Fruit fly (Drosophila melanogaster) whole organism, prepupa: ENCODE results near the gene CG12316.

Source experiments
- CG11902 ChIP-seq: fragments of 200-800 bp; sonication (Bioruptor generic); optimal IDR thresholded peaks from 3 replicates; lab custom pipeline; 2016; ENCODE audit warnings: missing biosample characterization, missing genetic modification characterization
- CG15336 ChIP-seq: fragments of 200-800 bp; sonication (Bioruptor generic); IDR thresholded peaks from 2 replicates; pipeline ENCODE4 v1.3.6; 2022; ENCODE audit warnings: missing biosample characterization, missing genetic modification characterization
- CG1621 ChIP-seq: fragments of 200-800 bp; sonication (Bioruptor generic); optimal IDR thresholded peaks from 3 replicates; lab custom pipeline; 2018; ENCODE audit warnings: missing biosample characterization, mild to moderate bottlenecking, missing genetic modification characterization
- CG16779 ChIP-seq: fragments of 200-800 bp; sonication (Bioruptor generic); optimal IDR thresholded peaks from 3 replicates; lab custom pipeline; 2017; ENCODE audit warnings: missing biosample characterization, mild to moderate bottlenecking, missing genetic modification characterization
- CG3032 ChIP-seq: fragments of 200-800 bp; optimal IDR thresholded peaks from 2 replicates; lab custom pipeline; 2019; ENCODE audit warnings: missing biosample characterization, mild to moderate bottlenecking, missing genetic modification characterization, moderate library complexity
- CG32006 ChIP-seq: fragments of 200-800 bp; sonication (Bioruptor generic); optimal IDR thresholded peaks from 3 replicates; lab custom pipeline; 2017; ENCODE audit warnings: missing biosample characterization, mild to moderate bottlenecking, missing genetic modification characterization
- CG34406 ChIP-seq: fragments of 200-800 bp; sonication (Bioruptor generic); optimal IDR thresholded peaks from 3 replicates; lab custom pipeline; 2016; ENCODE audit warnings: missing biosample characterization, missing genetic modification characterization
- CG3919 ChIP-seq: fragments of 200-800 bp; sonication (Bioruptor generic); optimal IDR thresholded peaks from 3 replicates; lab custom pipeline; 2016; ENCODE audit warnings: missing biosample characterization, missing genetic modification characterization
- CG4318 ChIP-seq: fragments of 200-800 bp; sonication (Bioruptor generic); optimal IDR thresholded peaks from 3 replicates; lab custom pipeline; 2017; ENCODE audit warnings: missing biosample characterization, mild to moderate bottlenecking, missing genetic modification characterization
- CG6163 ChIP-seq: fragments of 200-800 bp; sonication (Bioruptor generic); IDR thresholded peaks from 3 replicates; pipeline ENCODE4 v1.3.6; 2022; ENCODE audit warnings: missing biosample characterization, missing genetic modification characterization
- CG6276 ChIP-seq: fragments of 200-800 bp; sonication (Bioruptor generic); optimal IDR thresholded peaks from 2 replicates; lab custom pipeline; 2017; ENCODE audit warnings: missing biosample characterization, mild to moderate bottlenecking, missing genetic modification characterization
- CG6792 ChIP-seq: fragments of 200-800 bp; sonication (Bioruptor generic); optimal IDR thresholded peaks from 3 replicates; lab custom pipeline; 2016; ENCODE audit warnings: missing biosample characterization, missing genetic modification characterization
- CG6808 ChIP-seq: fragments of 200-800 bp; sonication (Bioruptor generic); optimal IDR thresholded peaks from 3 replicates; lab custom pipeline; 2017; ENCODE audit warnings: missing biosample characterization, missing genetic modification characterization, mild to moderate bottlenecking, moderate library complexity, missing genetic modification reagents
- CG6854 ChIP-seq: fragments of 200-800 bp; sonication (Bioruptor generic); optimal IDR thresholded peaks from 2 replicates; lab custom pipeline; 2017; ENCODE audit warnings: missing biosample characterization, mild to moderate bottlenecking, missing genetic modification characterization
- CG7368 ChIP-seq: fragments of 200-800 bp; sonication (Bioruptor generic); optimal IDR thresholded peaks from 3 replicates; lab custom pipeline; 2016; ENCODE audit warnings: missing biosample characterization, missing genetic modification characterization
- CG8319 ChIP-seq: fragments of 200-800 bp; sonication (Bioruptor generic); optimal IDR thresholded peaks from 3 replicates; lab custom pipeline; 2016; ENCODE audit warnings: missing biosample characterization, missing genetic modification characterization
- CG9139 ChIP-seq: fragments of 200-800 bp; sonication (Bioruptor generic); optimal IDR thresholded peaks from 3 replicates; lab custom pipeline; 2017; ENCODE audit warnings: missing biosample characterization, mild to moderate bottlenecking, missing genetic modification characterization
- Eip78C ChIP-seq: fragments of 200-800 bp; sonication (Bioruptor generic); peaks from one replicate; lab custom pipeline; 2016; ENCODE audit warnings: missing biosample characterization, missing genetic modification characterization
- Eip93F ChIP-seq: fragments of 200-800 bp; sonication (Bioruptor generic); optimal IDR thresholded peaks from 2 replicates; lab custom pipeline; 2016; ENCODE audit warnings: missing biosample characterization, mild to moderate bottlenecking, missing genetic modification characterization
- Hr38 ChIP-seq: sonication (Bioruptor generic); optimal IDR thresholded peaks from 2 replicates; lab custom pipeline; 2016; ENCODE audit warnings: missing biosample characterization, missing genetic modification characterization
- Smox ChIP-seq: fragments of 200-800 bp; sonication (Bioruptor generic); optimal IDR thresholded peaks from 3 replicates; lab custom pipeline; 2016; ENCODE audit warnings: missing biosample characterization, missing genetic modification characterization
- Sox102F ChIP-seq: fragments of 200-800 bp; sonication (Bioruptor generic); optimal IDR thresholded peaks from 2 replicates; lab custom pipeline; 2016; ENCODE audit warnings: missing biosample characterization, mild to moderate bottlenecking, missing genetic modification characterization
- Sox14 ChIP-seq: fragments of 200-800 bp; sonication (Bioruptor generic); optimal IDR thresholded peaks from 3 replicates; lab custom pipeline; 2016; ENCODE audit warnings: missing biosample characterization, missing genetic modification characterization
- acj6 ChIP-seq: fragments of 200-800 bp; sonication (Bioruptor generic); optimal IDR thresholded peaks from 3 replicates; lab custom pipeline; 2016; ENCODE audit warnings: missing biosample characterization, missing genetic modification characterization
- cyc ChIP-seq: fragments of 200-800 bp; sonication (Bioruptor generic); optimal IDR thresholded peaks from 3 replicates; lab custom pipeline; 2016; ENCODE audit warnings: missing biosample characterization, missing genetic modification characterization
- eg ChIP-seq: fragments of 200-800 bp; sonication (Bioruptor generic); IDR thresholded peaks from 3 replicates; pipeline ENCODE4 v1.3.6; 2022; ENCODE audit warnings: missing biosample characterization, missing genetic modification characterization
- esn ChIP-seq: fragments of 200-800 bp; sonication (Bioruptor generic); optimal IDR thresholded peaks from 2 replicates; lab custom pipeline; 2016; ENCODE audit warnings: missing biosample characterization, mild to moderate bottlenecking, missing genetic modification characterization, moderate library complexity
- fd85E ChIP-seq: fragments of 200-800 bp; sonication (Bioruptor generic); optimal IDR thresholded peaks from 3 replicates; lab custom pipeline; 2016; ENCODE audit warnings: missing biosample characterization, missing genetic modification characterization
- fkh ChIP-seq: fragments of 200-800 bp; sonication (Bioruptor generic); optimal IDR thresholded peaks from 3 replicates; lab custom pipeline; 2017; ENCODE audit warnings: missing biosample characterization, mild to moderate bottlenecking, missing genetic modification characterization, moderate library complexity
- pdm3 ChIP-seq: fragments of 200-800 bp; sonication (Bioruptor generic); optimal IDR thresholded peaks from 3 replicates; lab custom pipeline; 2016; ENCODE audit warnings: missing biosample characterization, missing genetic modification characterization
- salr ChIP-seq, 2 experiments: fragments of 200-800 bp; sonication (Bioruptor generic); optimal IDR thresholded peaks; 3 replicates each; lab custom pipeline; 2016 to 2018; ENCODE audit warnings: missing biosample characterization in 2 of 2, missing genetic modification characterization in 2 of 2, mild to moderate bottlenecking in 1 of 2
- spab ChIP-seq: fragments of 200-800 bp; sonication (Bioruptor generic); optimal IDR thresholded peaks from 2 replicates; lab custom pipeline; 2017; ENCODE audit warnings: missing biosample characterization, mild to moderate bottlenecking, missing genetic modification characterization, missing genetic modification reagents
- ss ChIP-seq, 2 experiments: fragments of 200-800 bp; sonication (Bioruptor generic); optimal IDR thresholded peaks; 2 replicates in 1 of 2; 3 replicates in 1 of 2; lab custom pipeline; 2017 to 2018; ENCODE audit warnings: mild to moderate bottlenecking in 2 of 2, missing biosample characterization in 2 of 2, missing genetic modification characterization in 2 of 2, moderate library complexity in 1 of 2
- svp ChIP-seq: fragments of 200-800 bp; sonication (Bioruptor generic); peaks from one replicate; lab custom pipeline; 2016; ENCODE audit warnings: missing biosample characterization, missing genetic modification characterization

Gene CG12316

DNA sequence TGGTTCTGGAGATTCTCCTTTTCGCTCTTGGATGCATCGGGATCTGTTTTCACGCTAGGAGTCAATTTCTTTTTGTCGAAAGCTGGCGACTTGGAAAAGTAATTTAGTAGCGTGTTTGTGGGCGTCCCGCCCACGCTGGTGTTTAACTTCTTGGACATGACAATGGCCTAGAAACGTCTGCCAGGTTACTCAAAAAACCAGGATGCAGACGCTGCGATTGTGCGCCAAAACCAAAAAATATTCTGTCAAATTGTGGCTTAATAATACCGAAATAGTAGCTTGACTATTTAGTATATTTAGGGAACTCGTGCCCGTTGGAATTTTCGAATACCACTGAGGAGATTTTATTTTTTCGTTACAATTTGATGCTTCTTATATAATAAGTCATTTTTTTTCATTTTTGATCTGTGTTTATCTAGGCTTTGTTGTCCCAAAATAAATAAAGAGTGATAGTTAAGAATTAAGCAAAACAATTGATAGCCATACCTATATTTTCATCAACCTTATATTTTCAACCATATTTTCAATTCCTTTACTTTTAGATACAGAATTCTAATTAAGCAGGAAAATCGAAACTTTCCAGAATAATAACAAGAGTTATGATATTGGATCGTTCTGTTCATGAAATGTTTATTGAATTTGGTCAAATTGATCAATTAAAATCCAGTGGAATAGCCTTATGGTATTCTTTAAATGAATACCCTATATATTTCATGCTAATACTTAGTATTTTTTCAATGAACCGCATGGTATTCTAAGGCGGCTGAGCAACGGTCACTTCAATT, 21.8 kb upstream of the CG12316 start, which contains the start of the genes Msh6 and Prp31 (continued):
- TF ChIP-seq CG32006 (GFP tag; lab: Kevin White, UChicago) (peak; percentile 79), CG34406 (no peak), CG3919 (no peak), cyc (GFP tag; lab: Kevin White, UChicago) (peak; percentile 68), Sox14 (GFP tag; lab: Kevin White, UChicago) (peak; percentile 73), CG7368 (no peak), Hr38 (GFP tag; lab: Kevin White, UChicago) (no peak), CG11902 (GFP tag; lab: Kevin White, UChicago) (peak; percentile 66), eg (GFP tag; lab: Robert Waterston, UW) (peak; percentile 47; the same call in 2 of the 3 replicates), acj6 (GFP tag; lab: Kevin White, UChicago) (no peak), CG8319 (GFP tag; lab: Kevin White, UChicago) (peak; percentile 47), spab (GFP tag; lab: Kevin White, UChicago) (no peak), CG3032 (tag; lab: Kevin White, UChicago) (peak; percentile 69), CG16779 (no peak), Smox (GFP tag; lab: Kevin White, UChicago) (no peak), pdm3 (GFP tag; lab: Kevin White, UChicago) (no peak)

DNA sequence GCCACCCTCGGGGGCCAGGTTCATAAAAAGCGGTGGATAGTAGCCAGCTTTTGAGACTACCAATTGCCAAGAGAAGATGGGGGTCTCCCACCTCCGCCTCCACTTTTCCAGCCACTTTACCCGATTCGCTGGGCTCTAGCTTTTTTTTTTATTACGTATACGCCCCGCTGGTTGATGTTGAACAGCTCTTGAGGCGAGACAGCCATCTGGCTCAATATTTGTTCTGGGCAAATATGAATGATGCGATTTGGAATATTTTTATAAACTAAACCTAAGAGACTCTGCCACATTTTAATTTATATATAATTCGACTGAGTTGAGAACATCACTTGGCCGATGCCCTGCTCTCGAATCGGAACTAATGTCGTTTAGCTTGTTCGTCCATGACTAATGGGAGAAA, 13.3 kb upstream of the CG12316 start:
- no peak for TF ChIP-seq CG6163
- peak; percentile 57 for TF ChIP-seq fkh (GFP tag; lab: Kevin White, UChicago)
- TF ChIP-seq CG6854 (GFP tag; lab: Kevin White, UChicago) = no peak
- TF ChIP-seq CG6792 (GFP tag; lab: Kevin White, UChicago) = no peak

DNA sequence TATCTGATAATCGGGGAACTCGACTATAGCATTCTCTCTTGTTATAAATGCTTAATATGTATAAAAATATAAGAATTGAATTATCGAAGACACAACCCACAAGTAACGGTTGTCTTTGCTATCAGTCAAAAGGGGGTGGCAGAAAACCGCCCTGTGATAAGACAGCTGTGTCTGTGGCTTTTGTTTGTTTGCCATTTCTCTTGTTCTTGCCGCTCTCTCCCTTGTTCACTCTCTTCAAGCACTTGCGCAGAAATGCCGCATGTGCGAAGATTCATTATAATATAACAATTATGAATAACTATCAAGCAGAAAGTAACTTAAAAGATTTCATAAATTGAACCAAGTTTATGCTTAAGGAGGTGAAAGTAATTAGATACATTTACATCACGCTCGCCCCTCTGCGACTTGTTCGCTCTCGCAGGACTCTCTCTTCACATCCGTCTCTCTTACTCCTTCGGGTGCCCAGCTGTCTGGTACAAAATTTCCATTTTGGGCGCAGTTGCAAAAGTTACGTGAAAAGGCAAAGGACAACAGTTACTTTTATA, 10.0 kb upstream of the CG12316 start, which contains the start of gene FucTA:
FucTA (plus strand) TSS at position 495 of the 545 bp plus-strand sequence.
- TF ChIP-seq CG7368 (no peak), fkh (GFP tag; lab: Kevin White, UChicago) (no peak), salr (GFP tag; optimal IDR thresholded peaks at IDR 0.05; lab: Kevin White, UChicago) (no peak), Eip93F (GFP tag; lab: Kevin White, UChicago) (no peak), CG34406 (no peak), CG4318 (no peak), CG9139 (GFP tag; lab: Kevin White, UChicago) (no peak), svp (no peak), CG15336 (GFP tag; lab: Robert Waterston, UW) (no peak), CG1621 (tag; lab: Kevin White, UChicago) (no peak), CG6854 (GFP tag; lab: Kevin White, UChicago) (no peak), Sox14 (GFP tag; lab: Kevin White, UChicago) (no peak), CG6163 (no peak), spab (GFP tag; lab: Kevin White, UChicago) (no peak)

DNA sequence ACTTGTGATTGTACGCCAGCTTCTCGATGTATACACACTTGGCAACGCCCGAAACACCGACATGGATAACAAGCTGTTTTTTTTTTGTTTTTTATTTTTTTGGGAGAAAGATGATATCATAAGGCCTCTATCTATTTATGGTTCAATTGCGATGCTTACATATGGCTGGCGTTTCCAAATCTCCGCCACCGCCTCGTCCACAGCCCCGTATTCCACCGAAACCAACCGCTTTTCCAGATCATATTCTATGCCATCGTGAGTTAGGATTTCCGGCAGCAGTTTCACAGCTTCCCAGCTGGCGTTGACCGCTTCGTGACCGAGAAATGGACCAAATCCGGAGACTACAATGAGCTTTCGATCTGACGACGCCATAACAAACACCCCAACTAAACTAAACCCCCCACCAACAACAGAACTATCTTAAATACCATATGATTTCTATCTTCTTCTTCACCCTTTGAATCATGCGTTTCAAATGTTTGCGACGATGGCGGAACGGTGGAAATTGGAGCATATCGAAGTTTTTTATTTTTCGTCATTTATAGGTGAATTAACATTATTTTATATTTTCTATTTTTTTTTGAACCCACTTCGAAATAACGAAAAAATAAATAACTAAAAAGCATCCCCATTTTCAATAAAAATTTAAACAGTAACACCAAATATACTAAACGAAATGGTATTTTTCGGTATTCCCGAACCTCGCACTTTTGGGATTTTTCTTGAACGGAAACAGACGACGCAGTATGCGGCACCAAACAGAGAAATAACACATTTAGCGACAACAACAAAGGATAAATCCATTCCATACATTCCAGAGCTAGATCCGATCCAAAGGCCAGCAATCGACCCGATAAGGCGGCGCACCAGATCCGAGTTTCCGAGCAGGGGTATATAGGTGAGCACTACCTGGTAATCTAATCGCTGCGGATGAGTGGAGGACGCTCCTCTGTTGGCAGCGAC, 7.2 kb upstream of the CG12316 start, which contains the start of the genes CG32147 and Pex3:
CG32147 (minus strand) TSS at position 422 of the 963 bp plus-strand sequence.
Pex3 (plus strand) TSS at position 718 of the 963 bp plus-strand sequence.
- no peak for TF ChIP-seq Sox102F (GFP tag; lab: Kevin White, UChicago)
- peak; percentile 67 for TF ChIP-seq Sox14 (GFP tag; lab: Kevin White, UChicago)
- no peak for TF ChIP-seq CG6276 (GFP tag; lab: Kevin White, UChicago)
- TF ChIP-seq Hr38 (GFP tag; lab: Kevin White, UChicago) = no peak
- peak; percentile 4 for TF ChIP-seq esn (GFP tag; lab: Kevin White, UChicago)
- TF ChIP-seq CG32006 (GFP tag; lab: Kevin White, UChicago) = no peak
- no peak for TF ChIP-seq fd85E (GFP tag; lab: Kevin White, UChicago)
- peak; percentile 26 for TF ChIP-seq CG6808 (GFP tag; lab: Kevin White, UChicago)
- peak; percentile 39 for TF ChIP-seq Eip78C
- peak; percentile 49 for TF ChIP-seq svp
- TF ChIP-seq CG6854 (GFP tag; lab: Kevin White, UChicago) = peak; percentile 43
- no peak for TF ChIP-seq ss (GFP tag; optimal IDR thresholded peaks at IDR 0.05; lab: Kevin White, UChicago)
